Fruit fly (Drosophila melanogaster) whole organism, embryonic: Measurements from ENCODE around the gene Patr-1.

ENCODE experiments used
- Blimp-1 ChIP-seq: fragments of 200-800 bp; sonication (Bioruptor generic); optimal IDR thresholded peaks from 3 replicates; lab custom pipeline; 2018; ENCODE audit warnings: missing biosample characterization, missing genetic modification characterization, mild to moderate bottlenecking, moderate library complexity, missing genetic modification reagents
- CG4424 ChIP-seq: fragments of 200-800 bp; sonication (Bioruptor generic); optimal IDR thresholded peaks from 3 replicates; lab custom pipeline; 2016; ENCODE audit warnings: missing biosample characterization, missing genetic modification characterization
- CG5180 ChIP-seq: fragments of 200-800 bp; sonication (Bioruptor generic); optimal IDR thresholded peaks from 3 replicates; lab custom pipeline; 2017; ENCODE audit warnings: missing biosample characterization, missing genetic modification characterization, mild to moderate bottlenecking, moderate library complexity, missing genetic modification reagents
- CG9876 ChIP-seq: fragments of 200-800 bp; sonication (Bioruptor generic); optimal IDR thresholded peaks from 2 replicates; lab custom pipeline; 2016; ENCODE audit warnings: missing biosample characterization, missing genetic modification characterization
- D19B ChIP-seq: fragments of 200-800 bp; sonication (Bioruptor generic); optimal IDR thresholded peaks from 2 replicates; lab custom pipeline; 2017; ENCODE audit warnings: missing biosample characterization, mild to moderate bottlenecking, missing genetic modification characterization
- Dll ChIP-seq: fragments of 200-800 bp; sonication (Bioruptor generic); IDR thresholded peaks from 4 replicates; pipeline ENCODE4 v1.3.6; 2022; ENCODE audit warnings: missing biosample characterization, missing genetic modification characterization; ENCODE audit not compliant: partially characterized antibody
- Kr ChIP-seq: fragments of 200-800 bp; sonication (Bioruptor generic); optimal IDR thresholded peaks from 2 replicates; lab custom pipeline; 2017; ENCODE audit warnings: missing biosample characterization, mild to moderate bottlenecking, missing genetic modification characterization
- mirr ChIP-seq: fragments of 200-800 bp; sonication (Bioruptor generic); optimal IDR thresholded peaks from 3 replicates; lab custom pipeline; 2018; ENCODE audit warnings: missing biosample characterization, mild to moderate bottlenecking, missing genetic modification characterization
- psq ChIP-seq: fragments of 200-800 bp; sonication (Bioruptor generic); optimal IDR thresholded peaks from 2 replicates; lab custom pipeline; 2017; ENCODE audit warnings: missing biosample characterization, missing genetic modification characterization

DNA sequence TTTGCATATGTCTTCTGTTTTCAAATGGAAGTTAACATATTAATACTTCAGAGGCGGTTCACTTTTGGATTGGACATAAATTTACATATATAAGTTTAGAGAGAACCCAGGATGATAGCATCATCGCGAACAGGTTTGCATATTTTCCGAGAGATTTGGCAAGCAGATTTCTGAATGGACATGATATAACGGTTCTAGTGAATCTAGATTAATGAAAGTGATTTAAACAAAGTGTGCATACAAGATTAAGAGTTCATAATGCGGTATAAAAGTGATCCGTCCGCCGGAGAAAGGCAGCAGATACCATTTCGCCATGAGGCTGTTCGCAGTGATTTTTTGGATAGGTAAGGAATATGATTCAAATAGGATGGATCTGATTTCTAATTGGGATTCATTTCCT lies 15.0 kb upstream of the Patr-1 start, which contains the start of gene CG5225:
- TF ChIP-seq CG5180 (GFP tag; lab: Kevin White, UChicago) (no peak), psq (no peak), Blimp-1 (GFP tag; lab: Kevin White, UChicago) (no peak), D19B (no peak), CG4424 (GFP tag; lab: Kevin White, UChicago) (no peak), Dll (GFP tag; lab: Robert Waterston, UW) (no peak), Kr (GFP tag; lab: Kevin White, UChicago) (no peak), CG9876 (GFP tag; lab: Kevin White, UChicago) (no peak), mirr (GFP tag; lab: Kevin White, UChicago) (no peak)
